Worm (Caenorhabditis elegans) whole organism, late embryonic: Measurements from ENCODE around the gene cct-5.

Experiments
- C08G9.2 ChIP-seq: sonication (generic microtip); optimal IDR thresholded peaks from 2 replicates; lab custom pipeline; 2016; ENCODE audit warnings: mild to moderate bottlenecking, missing genetic modification characterization, moderate library complexity, missing compliant biosample characterization
- K09A11.1 ChIP-seq: sonication (generic microtip); optimal IDR thresholded peaks from 2 replicates; lab custom pipeline; 2017; ENCODE audit warnings: antibody characterized with exemption, mild to moderate bottlenecking, missing genetic modification characterization, missing compliant biosample characterization; ENCODE audit not compliant: insufficient read depth
- ahr-1 ChIP-seq: sonication (generic microtip); optimal IDR thresholded peaks from 2 replicates; lab custom pipeline; 2016; ENCODE audit warnings: missing genetic modification characterization, missing compliant biosample characterization
- ceh-14 ChIP-seq: sonication (generic microtip); optimal IDR thresholded peaks from 2 replicates; lab custom pipeline; 2016; ENCODE audit warnings: missing genotype, missing genetic modification characterization, missing compliant biosample characterization
- ceh-18 ChIP-seq: sonication (generic microtip); optimal IDR thresholded peaks from 2 replicates; lab custom pipeline; 2016; ENCODE audit warnings: missing genetic modification characterization, missing compliant biosample characterization
- ceh-22 ChIP-seq: sonication (generic microtip); optimal IDR thresholded peaks from 2 replicates; lab custom pipeline; 2017; ENCODE audit warnings: missing biosample characterization, missing genetic modification characterization
- ceh-24 ChIP-seq: sonication (generic microtip); optimal IDR thresholded peaks from 2 replicates; lab custom pipeline; 2016; ENCODE audit warnings: mild to moderate bottlenecking, missing genetic modification characterization, missing compliant biosample characterization
- ceh-30 ChIP-seq: fragments of 150-350 bp; optimal IDR thresholded peaks from 2 replicates; lab custom pipeline; 2014; ENCODE audit warnings: missing biosample characterization, missing genetic modification characterization
- ceh-31 ChIP-seq: sonication (generic microtip); optimal IDR thresholded peaks from 2 replicates; lab custom pipeline; 2016; ENCODE audit warnings: missing genetic modification characterization, missing compliant biosample characterization
- ceh-48 ChIP-seq: sonication (generic microtip); optimal IDR thresholded peaks from 2 replicates; lab custom pipeline; 2016; ENCODE audit warnings: missing genetic modification characterization, inconsistent platforms, missing compliant biosample characterization
- ceh-6 ChIP-seq: fragments of 200-800 bp; sonication (Bioruptor generic); optimal IDR thresholded peaks from 2 replicates; lab custom pipeline; 2018; ENCODE audit warnings: mild to moderate bottlenecking, missing genetic modification characterization, missing compliant biosample characterization
- ceh-9 ChIP-seq: sonication (generic microtip); optimal IDR thresholded peaks from 2 replicates; lab custom pipeline; 2016; ENCODE audit warnings: mild to moderate bottlenecking, missing genetic modification characterization, inconsistent platforms, missing compliant biosample characterization
- che-1 ChIP-seq: sonication (generic microtip); optimal IDR thresholded peaks from 2 replicates; lab custom pipeline; 2016; ENCODE audit warnings: mild to moderate bottlenecking, missing genetic modification characterization, missing compliant biosample characterization
- dmd-4 ChIP-seq: sonication (generic microtip); optimal IDR thresholded peaks from 2 replicates; lab custom pipeline; 2016; ENCODE audit warnings: borderline replicate concordance, missing genetic modification characterization, missing compliant biosample characterization
- elt-2 ChIP-seq: sonication (generic microtip); optimal IDR thresholded peaks from 2 replicates; lab custom pipeline; 2016; ENCODE audit warnings: missing genetic modification reagents, missing genetic modification characterization, missing compliant biosample characterization
- fkh-10 ChIP-seq: fragments of 150-350 bp; optimal IDR thresholded peaks from 2 replicates; lab custom pipeline; 2014; ENCODE audit warnings: missing biosample characterization, missing genetic modification reagents, missing genetic modification characterization
- fkh-6 ChIP-seq: sonication (generic microtip); optimal IDR thresholded peaks from 2 replicates; lab custom pipeline; 2016; ENCODE audit warnings: missing genetic modification characterization, missing compliant biosample characterization
- hlh-15 ChIP-seq: sonication (generic microtip); optimal IDR thresholded peaks from 2 replicates; lab custom pipeline; 2016; ENCODE audit warnings: missing genetic modification characterization, missing compliant biosample characterization
- lim-6 ChIP-seq: sonication (generic microtip); optimal IDR thresholded peaks from 2 replicates; lab custom pipeline; 2016; ENCODE audit warnings: missing genetic modification characterization, missing compliant biosample characterization
- mec-3 ChIP-seq: sonication (generic microtip); optimal IDR thresholded peaks from 2 replicates; lab custom pipeline; 2016; ENCODE audit warnings: borderline replicate concordance, missing genetic modification characterization, missing compliant biosample characterization
- nhr-11 ChIP-seq: fragments of 150-350 bp; optimal IDR thresholded peaks from 2 replicates; lab custom pipeline; 2014; ENCODE audit warnings: missing biosample characterization, missing genetic modification characterization
- npax-4 ChIP-seq: sonication (generic microtip); optimal IDR thresholded peaks from 2 replicates; lab custom pipeline; 2016; ENCODE audit warnings: missing genetic modification characterization, missing compliant biosample characterization
- odd-2 ChIP-seq: sonication (generic microtip); optimal IDR thresholded peaks from 2 replicates; lab custom pipeline; 2017; ENCODE audit warnings: antibody characterized with exemption, mild to moderate bottlenecking, missing genetic modification characterization, missing compliant biosample characterization
- pag-3 ChIP-seq: sonication (generic microtip); optimal IDR thresholded peaks from 2 replicates; lab custom pipeline; 2016; ENCODE audit warnings: missing compliant biosample characterization, missing genetic modification characterization, borderline replicate concordance
- pat-9 ChIP-seq: fragments of 200-800 bp; sonication (Bioruptor generic); optimal IDR thresholded peaks from 2 replicates; lab custom pipeline; 2018; ENCODE audit warnings: mild to moderate bottlenecking, missing genetic modification characterization, moderate library complexity, missing compliant biosample characterization
- pha-2 ChIP-seq: sonication (generic microtip); optimal IDR thresholded peaks from 2 replicates; lab custom pipeline; 2017; ENCODE audit warnings: mild to moderate bottlenecking, missing genetic modification characterization, missing compliant biosample characterization
- pqm-1 ChIP-seq: sonication (generic microtip); optimal IDR thresholded peaks from 2 replicates; lab custom pipeline; 2016; ENCODE audit warnings: missing genetic modification characterization, missing compliant biosample characterization
- pros-1 ChIP-seq: fragments of 150-350 bp; optimal IDR thresholded peaks from 2 replicates; lab custom pipeline; 2014; ENCODE audit warnings: missing biosample characterization, missing genetic modification reagents, missing genetic modification characterization
- sox-2 ChIP-seq: fragments of 200-800 bp; sonication (Bioruptor generic); IDR thresholded peaks from 2 replicates; pipeline ENCODE4 v1.3.6; 2022; ENCODE audit warnings: missing genetic modification reagents, missing genetic modification characterization, missing compliant biosample characterization
- syd-9 ChIP-seq: sonication (generic microtip); optimal IDR thresholded peaks from 2 replicates; lab custom pipeline; 2016; ENCODE audit warnings: mild to moderate bottlenecking, missing genetic modification characterization, moderate library complexity, missing compliant biosample characterization
- tbx-2 ChIP-seq: sonication (generic microtip); optimal IDR thresholded peaks from 2 replicates; lab custom pipeline; 2016; ENCODE audit warnings: missing genetic modification characterization, missing compliant biosample characterization
- unc-42 ChIP-seq: sonication (generic microtip); optimal IDR thresholded peaks from 2 replicates; lab custom pipeline; 2016; ENCODE audit warnings: missing genotype, missing genetic modification characterization, missing compliant biosample characterization
- unc-55 ChIP-seq: sonication (generic microtip); optimal IDR thresholded peaks from 2 replicates; lab custom pipeline; 2017; ENCODE audit warnings: missing biosample characterization, missing genetic modification reagents, missing genetic modification characterization
- ztf-16 ChIP-seq: sonication (generic microtip); optimal IDR thresholded peaks from 2 replicates; lab custom pipeline; 2017; ENCODE audit warnings: missing genetic modification characterization, missing compliant biosample characterization

cct-5 gene

ce11 chrIII:4540604-4541003 is 32.7 kb upstream of the cct-5 start, which contains the start of gene ugt-62:
Gene ugt-62 (minus strand): TSS chrIII:4540623.
- TF ChIP-seq ceh-31 (tag; lab: Kevin White, UChicago): no peak
- TF ChIP-seq elt-2: peak; percentile 30

- TF ChIP-seq fkh-6 (no peak), odd-2 (tag; lab: Kevin White, UChicago) (no peak), pat-9 (tag; lab: Kevin White, UChicago) (no peak), lim-6 (no peak), dmd-4 (tag; lab: Kevin White, UChicago) (no peak), ztf-16 (no peak), pha-2 (tag; lab: Kevin White, UChicago) (no peak), sox-2 (no peak), fkh-10 (GFP tag; lab: Kevin White, UChicago) (no peak), ceh-22 (tag; lab: Kevin White, UChicago) (no peak)
These were observed 23.1 kb upstream of the cct-5 start for ce11 chrIII:4530968-4531367.

- no peak for TF ChIP-seq ceh-30 (tag; lab: Kevin White, UChicago)
- TF ChIP-seq sox-2: no peak
- no peak for TF ChIP-seq npax-4
- TF ChIP-seq unc-55 (GFP tag; lab: Kevin White, UChicago): no peak
- no peak for TF ChIP-seq ahr-1 (tag; lab: Kevin White, UChicago)
- TF ChIP-seq tbx-2 (tag; lab: Kevin White, UChicago): no peak
- no peak for TF ChIP-seq syd-9 (tag; lab: Kevin White, UChicago)
- TF ChIP-seq pros-1: no peak
- TF ChIP-seq nhr-11 (tag; lab: Kevin White, UChicago): no peak
These were observed 18.1 kb upstream of the cct-5 start for ce11 chrIII:4525998-4526397.

DNA sequence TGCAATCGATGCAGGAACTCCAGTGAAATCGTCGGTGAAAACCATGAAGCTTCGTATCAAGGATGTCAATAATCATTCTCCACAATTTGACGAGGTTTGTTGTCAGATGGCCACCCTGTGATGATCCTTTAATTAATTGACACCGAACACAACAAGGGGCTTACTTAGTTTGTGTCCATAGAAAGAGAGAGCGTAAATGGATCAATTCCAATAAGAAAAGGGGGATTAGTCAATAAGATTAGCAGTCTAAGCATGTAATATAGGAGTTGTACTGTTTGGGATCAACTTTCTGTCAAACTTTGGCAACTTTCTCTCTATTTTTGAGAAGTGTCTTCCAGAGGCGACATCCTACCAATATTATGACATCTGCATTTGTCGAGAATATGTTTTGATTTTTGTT is 16.2 kb upstream of the cct-5 start:
- TF ChIP-seq syd-9 (tag; lab: Kevin White, UChicago): no peak
- TF ChIP-seq dmd-4 (tag; lab: Kevin White, UChicago): no peak
- peak; percentile 76 for TF ChIP-seq unc-42
- no peak for TF ChIP-seq ceh-30 (tag; lab: Kevin White, UChicago)
- TF ChIP-seq, all 69 proteins: peak for 1

DNA sequence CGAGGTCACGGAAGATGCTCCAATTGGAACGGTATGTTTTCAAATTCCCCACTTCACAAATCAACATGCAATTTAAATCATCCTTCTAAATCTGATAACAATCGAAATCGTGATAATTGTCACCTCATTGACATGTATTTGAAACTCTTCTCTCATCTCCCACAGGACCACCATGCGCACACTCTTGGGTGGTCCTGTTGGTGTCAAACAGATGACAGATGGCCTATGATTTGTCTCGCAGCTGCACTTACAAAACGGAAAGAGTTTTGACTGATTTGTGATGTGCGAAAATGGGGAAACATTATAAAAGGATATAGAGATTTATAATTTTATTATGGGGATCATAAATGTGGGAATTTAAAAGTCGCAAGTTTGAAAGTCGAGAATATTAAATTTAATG is 15.5 kb upstream of the cct-5 start:
- TF ChIP-seq lim-6: no peak
- no peak for TF ChIP-seq ceh-22 (tag; lab: Kevin White, UChicago)
- no peak for TF ChIP-seq pqm-1 (tag; lab: Kevin White, UChicago)
- TF ChIP-seq unc-55 (GFP tag; lab: Kevin White, UChicago): peak; percentile 76

DNA sequence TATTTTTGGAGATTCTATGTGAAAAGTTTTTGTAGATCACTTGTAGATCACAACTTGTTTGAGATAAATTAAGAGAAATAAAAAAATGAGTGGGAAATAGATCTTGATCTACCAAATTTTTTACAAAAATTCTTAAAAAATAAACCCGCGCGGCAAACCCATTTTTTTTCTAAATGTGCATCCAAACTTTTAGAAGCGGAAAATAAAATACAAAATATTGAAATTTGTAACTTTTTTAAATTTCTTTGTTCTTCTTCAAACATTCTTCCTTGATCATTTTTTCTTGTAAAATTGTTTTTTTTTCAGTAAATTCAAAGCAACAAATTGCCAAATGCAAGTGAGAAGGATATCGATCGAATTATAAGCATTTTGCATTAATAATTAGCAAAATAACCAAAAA is 12.1 kb upstream of the cct-5 start, which contains the start of gene cdh-4:
cdh-4 (plus strand) TSS at position 301 of the 400 bp plus-strand sequence.
- no peak for TF ChIP-seq che-1 (tag; lab: Kevin White, UChicago)

DNA sequence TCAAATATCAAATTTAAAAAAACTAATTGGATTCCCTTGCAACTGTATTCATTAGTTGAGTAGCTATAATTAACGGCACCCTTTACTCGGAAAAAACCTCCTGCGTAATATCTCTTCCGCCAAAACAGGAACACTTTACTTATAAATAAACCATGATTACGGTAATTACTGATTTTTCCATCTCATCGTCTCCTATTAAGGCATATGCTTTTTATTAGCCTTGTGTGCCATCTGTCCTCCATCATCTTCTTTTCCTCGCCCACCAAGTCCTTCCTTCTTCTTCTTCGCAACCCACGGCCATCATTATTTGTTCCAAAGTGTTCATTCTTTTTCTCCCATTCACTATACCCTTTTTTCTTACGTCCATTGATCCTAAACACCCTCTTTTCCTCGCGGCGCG is 11.5 kb upstream of the cct-5 start:
- TF ChIP-seq pag-3 (tag; lab: Kevin White, UChicago) (no peak), unc-42 (peak; percentile 36), ceh-48 (tag; lab: Kevin White, UChicago) (no peak), ceh-14 (tag; lab: Kevin White, UChicago) (no peak), ceh-31 (tag; lab: Kevin White, UChicago) (peak; percentile 33)

ce11 chrIII:4517781-4518180 is 9.9 kb upstream of the cct-5 start:
- TF ChIP-seq ceh-24 (tag; lab: Kevin White, UChicago): no peak
- no peak for TF ChIP-seq npax-4
- TF ChIP-seq ztf-16: no peak
- no peak for TF ChIP-seq ceh-18 (tag; lab: Kevin White, UChicago)
- no peak for TF ChIP-seq C08G9.2 (tag; lab: Kevin White, UChicago)
- TF ChIP-seq nhr-11 (tag; lab: Kevin White, UChicago): no peak
- no peak for TF ChIP-seq che-1 (tag; lab: Kevin White, UChicago)
- no peak for TF ChIP-seq ceh-9 (tag; lab: Kevin White, UChicago)
- TF ChIP-seq ceh-30 (tag; lab: Kevin White, UChicago): no peak
- TF ChIP-seq hlh-15 (tag; lab: Kevin White, UChicago): no peak
- TF ChIP-seq ceh-6 (GFP tag; lab: Kevin White, UChicago): no peak
- TF ChIP-seq sox-2: no peak
- no peak for TF ChIP-seq pha-2 (tag; lab: Kevin White, UChicago)
- no peak for TF ChIP-seq ahr-1 (tag; lab: Kevin White, UChicago)
- no peak for TF ChIP-seq K09A11.1 (tag; lab: Kevin White, UChicago)
- TF ChIP-seq mec-3 (tag; lab: Kevin White, UChicago): no peak
- no peak for TF ChIP-seq ceh-31 (tag; lab: Kevin White, UChicago)
- no peak for TF ChIP-seq unc-42
